Worm (Caenorhabditis elegans): ENCODE results near the gene dmsr-14.

Gene dmsr-14

ce11 chrV:6784853-6785492 lies 32.1 kb downstream of the dmsr-14 start, which contains the start of the genes spn-4 and spe-39 (continued):
- TF ChIP-seq ceh-82 (tag; optimal IDR thresholded peaks at IDR 0.05) (peak; percentile 53 to 76 (median 63)), pax-3 (tag; optimal IDR thresholded peaks at IDR 0.05) (no peak), zag-1 (tag; optimal IDR thresholded peaks at IDR 0.05) (no peak), swsn-7 (tag; optimal IDR thresholded peaks at IDR 0.05) (peak; percentile 81), efl-1 (optimal IDR thresholded peaks at IDR 0.05) (peak; percentile 71 to 95), efl-1 (GFP tag; optimal IDR thresholded peaks at IDR 0.05 in 1 of 2) (peak; percentile 93 to 99), sox-4 (tag; optimal IDR thresholded peaks at IDR 0.05) (peak; percentile 70), dsc-1 (tag; optimal IDR thresholded peaks at IDR 0.05) (peak; percentile 84), elt-2 (tag; optimal IDR thresholded peaks at IDR 0.05) (peak; percentile 65), lin-35 (GFP tag; optimal IDR thresholded peaks at IDR 0.05) (peak; percentile 93 to 97), fkh-4 (tag; optimal IDR thresholded peaks at IDR 0.05; ENCODE audit: borderline replicate concordance) (peak; percentile 28), tlp-1 (tag; optimal IDR thresholded peaks at IDR 0.05) (no peak), mep-1 (tag; optimal IDR thresholded peaks at IDR 0.05) (peak; percentile 81), unc-86 (tag; optimal IDR thresholded peaks at IDR 0.05) (peak; percentile 66), fkh-10 (GFP tag; optimal IDR thresholded peaks at IDR 0.05) (peak; percentile 3), zip-4 (GFP tag; optimal IDR thresholded peaks at IDR 0.05) (no peak), aha-1 (tag; optimal IDR thresholded peaks at IDR 0.05) (no peak), F16B12.6 (tag; optimal IDR thresholded peaks at IDR 0.05) (peak; percentile 28), nhr-19 (GFP tag; conservative IDR thresholded peaks at IDR 0.05) (peak; percentile 73), nhr-47 (tag; optimal IDR thresholded peaks at IDR 0.05) (peak; percentile 87), nhr-12 (tag; optimal IDR thresholded peaks at IDR 0.05) (no peak), ets-5 (GFP tag; IDR thresholded peaks at IDR 0.05) (no peak), nhr-85 (tag) (peak; percentile 89), egl-27 (tag; optimal IDR thresholded peaks at IDR 0.05) (no peak), isw-1 (GFP tag; IDR thresholded peaks at IDR 0.05) (peak; percentile 62), mab-9 (GFP tag; IDR thresholded peaks at IDR 0.05) (peak; percentile 20; the same call in 1 of the 2 replicates), ceh-8 (GFP tag; optimal IDR thresholded peaks at IDR 0.05) (peak; percentile 53), irx-1 (tag; optimal IDR thresholded peaks at IDR 0.05) (peak; percentile 67), C16A3.4 (tag; optimal IDR thresholded peaks at IDR 0.05) (peak; percentile 83), lin-13 (GFP tag; optimal IDR thresholded peaks at IDR 0.05) (peak; percentile 80), mdl-1 (tag; optimal IDR thresholded peaks at IDR 0.05) (peak in 1 of 2 experiments; percentile 65), unc-62 (GFP tag; optimal IDR thresholded peaks at IDR 0.05) (no peak), C34B4.2 (tag; optimal IDR thresholded peaks at IDR 0.05) (no peak), ceh-88 (GFP tag; IDR thresholded peaks at IDR 0.05) (no peak), tbx-2 (tag; optimal IDR thresholded peaks at IDR 0.05) (peak; percentile 73), unc-30 (tag; optimal IDR thresholded peaks at IDR 0.05) (no peak), xbp-1 (tag; optimal IDR thresholded peaks at IDR 0.05) (peak; percentile 79), unc-130 (tag; optimal IDR thresholded peaks at IDR 0.05) (peak; percentile 95), nhr-11 (tag; optimal IDR thresholded peaks at IDR 0.05) (peak; percentile 25), nhr-71 (tag; optimal IDR thresholded peaks at IDR 0.05) (peak; percentile 86), fos-1 (tag; optimal IDR thresholded peaks at IDR 0.05) (no peak), rnt-1 (tag; optimal IDR thresholded peaks at IDR 0.05) (peak; percentile 92), hlh-4 (tag; optimal IDR thresholded peaks at IDR 0.05) (no peak), efl-3 (GFP tag; optimal IDR thresholded peaks at IDR 0.05) (no peak), hpl-2 (GFP tag; optimal IDR thresholded peaks at IDR 0.05) (peak; percentile 81), C04F5.9 (tag; optimal IDR thresholded peaks at IDR 0.05) (peak; percentile 1), jun-1 (tag; optimal IDR thresholded peaks at IDR 0.05) (peak; percentile 61)

Measured in whole organism, L1 larva.